Fruit fly (Drosophila melanogaster): ENCODE results near the gene CG6938.

DNA sequence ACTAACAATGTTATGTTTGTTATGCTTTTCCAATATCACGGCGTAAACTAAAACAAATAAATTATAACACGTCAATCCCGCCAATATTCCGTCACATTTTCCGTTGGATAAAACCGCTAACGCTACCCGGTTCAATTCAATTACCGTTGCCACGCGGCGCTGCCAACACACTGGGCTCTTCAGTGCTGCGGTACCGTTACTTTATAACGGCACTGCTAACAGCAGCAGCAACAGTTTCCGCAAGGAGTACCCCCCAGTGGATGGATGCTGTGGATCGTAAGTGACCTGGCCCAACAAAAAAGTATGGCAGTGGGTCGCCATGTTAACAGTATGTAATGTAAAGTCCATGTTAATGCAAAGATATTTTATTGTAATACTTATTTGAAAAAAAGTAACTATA is 46.0 kb upstream of the CG6938 start, which contains the start of gene CG44837:
- no peak for TF ChIP-seq Myc (optimal IDR thresholded peaks at IDR 0.05)
- no peak for TF ChIP-seq Sin3A (optimal IDR thresholded peaks at IDR 0.05)
- TF ChIP-seq insv (optimal IDR thresholded peaks at IDR 0.05): no peak
- TF ChIP-seq h (optimal IDR thresholded peaks at IDR 0.05): no peak
